Fruit fly (Drosophila melanogaster): ENCODE results near the gene Mt2.

DNA sequence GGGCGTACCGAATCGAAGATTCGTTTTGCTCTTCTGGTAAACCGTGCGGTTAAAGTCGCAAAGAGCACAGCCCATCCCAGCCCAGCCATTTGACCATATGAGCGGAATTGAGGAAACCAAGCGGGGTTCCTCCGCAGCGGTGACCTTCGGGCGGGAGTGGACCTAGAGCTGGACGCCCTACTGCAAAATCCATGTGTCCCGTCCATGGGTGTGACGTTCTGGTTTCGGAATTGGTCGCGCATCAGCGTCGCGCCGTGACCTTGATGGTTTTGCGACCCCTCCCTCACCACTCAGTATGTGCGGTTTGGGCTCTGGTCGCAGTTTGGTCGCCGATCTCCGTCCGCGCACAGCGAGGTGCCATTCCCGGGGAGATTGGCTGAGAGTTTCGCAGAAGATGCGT is 3.6 kb upstream of the Mt2 start:
- no peak for TF ChIP-seq usp (GFP tag; optimal IDR thresholded peaks at IDR 0.05)
- TF ChIP-seq psq (optimal IDR thresholded peaks at IDR 0.05) = no peak
- TF ChIP-seq CG8478 (optimal IDR thresholded peaks at IDR 0.05) = no peak
- no peak for TF ChIP-seq pan (optimal IDR thresholded peaks at IDR 0.05)
- TF ChIP-seq EcR (GFP tag; optimal IDR thresholded peaks at IDR 0.05) = no peak
